Fruit fly (Drosophila melanogaster) Kc167 (cell line): ENCODE measurements around the gene CG5003.
"Not testable (repeated sequence)": the region's sequence is repeated elsewhere in the genome, so short reads cannot be mapped to it uniquely, and the experiment has no call there.

ENCODE experiments used
- Myc ChIP-seq: fragments of >200 bp; optimal IDR thresholded peaks from 2 replicates; lab custom pipeline; 2017; ENCODE audit warnings: missing external identifiers
- Sin3A ChIP-seq: fragments of >200 bp; optimal IDR thresholded peaks from 2 replicates; lab custom pipeline; 2018; ENCODE audit warnings: missing external identifiers
- h ChIP-seq: fragments of >200 bp; optimal IDR thresholded peaks from 3 replicates; lab custom pipeline; 2018; ENCODE audit warnings: missing external identifiers
- insv ChIP-seq: fragments of >200 bp; optimal IDR thresholded peaks from 3 replicates; lab custom pipeline; 2018; ENCODE audit warnings: missing external identifiers
- psq ChIP-seq: fragments of >200 bp; optimal IDR thresholded peaks from 2 replicates; lab custom pipeline; 2017; ENCODE audit warnings: missing external identifiers
- ttk ChIP-seq: sonication (Bioruptor generic); optimal IDR thresholded peaks from 2 replicates; lab custom pipeline; 2017; ENCODE audit warnings: missing external identifiers

The CG5003 gene

DNA sequence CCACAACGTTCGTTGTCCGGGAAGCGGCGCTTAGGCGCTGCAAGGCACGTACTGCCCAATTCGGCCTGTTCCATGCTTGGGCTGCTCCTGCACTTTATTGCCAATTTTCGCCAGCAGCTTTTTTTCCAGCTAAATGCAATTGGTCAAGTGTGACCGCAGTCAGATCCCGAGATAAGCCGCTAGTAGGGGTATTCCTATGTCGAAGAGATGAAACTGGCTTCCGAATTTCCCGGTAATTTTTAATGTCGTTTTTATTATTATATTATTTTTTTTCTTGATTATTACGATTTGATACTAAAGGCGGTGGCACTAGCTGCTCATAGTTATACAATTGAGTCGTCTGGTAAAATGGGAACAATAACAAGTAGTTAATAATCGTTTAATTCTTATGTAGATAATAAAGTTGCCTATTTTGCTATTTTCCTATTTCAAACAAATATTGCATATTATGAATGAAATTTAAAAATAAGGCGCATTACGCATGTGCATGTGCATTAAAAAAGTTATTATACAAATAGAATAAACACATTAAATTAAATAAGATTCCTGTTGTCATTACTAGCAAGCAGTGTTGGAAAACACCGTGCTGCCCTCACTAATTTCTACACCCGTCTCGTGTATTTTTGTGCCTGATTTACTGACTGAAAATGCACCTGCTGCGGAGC is at the start of gene CG5003, which contains the start of gene mRpS22:
CG5003 (minus strand) TSS at position 162 of the 665 bp plus-strand sequence.
mRpS22 (plus strand) TSS at position 554 of the 665 bp plus-strand sequence.
- TF ChIP-seq Myc (lab: Kevin White, UChicago) (no peak), ttk (lab: Kevin White, UChicago) (no peak), Sin3A (lab: Kevin White, UChicago) (no peak), insv (no peak), psq (no peak), h (lab: Kevin White, UChicago) (no peak)

DNA sequence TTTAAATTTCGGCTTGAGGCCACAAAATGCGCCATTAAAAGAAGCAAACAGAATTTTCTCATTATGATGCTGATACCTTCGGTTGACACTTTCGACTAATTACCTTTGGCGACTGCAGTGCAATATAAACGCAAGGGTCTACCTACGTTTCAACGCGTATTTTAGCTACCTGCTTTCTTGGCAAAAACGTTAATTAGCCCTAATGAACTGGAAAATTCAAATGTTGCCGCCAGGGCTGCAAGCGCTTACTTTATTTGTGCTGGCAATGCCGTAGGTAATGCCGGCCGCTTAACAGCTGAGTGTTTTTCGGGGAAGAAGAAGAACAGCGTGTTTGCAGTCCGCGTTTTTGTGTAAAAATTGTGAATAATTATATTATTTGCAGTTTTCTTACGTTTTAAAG is 46.8 kb upstream of the CG5003 start, which contains the start of the genes CG31131 and CG4849:
CG31131 (minus strand) TSS at position 101 of the 400 bp plus-strand sequence.
CG4849 (plus strand) TSS at position 297 of the 400 bp plus-strand sequence.
- not testable (repeated sequence) for TF ChIP-seq insv; psq; Myc (lab: Kevin White, UChicago)

dm6 chr3R:27960473-27960872 is 44.2 kb upstream of the CG5003 start, which contains the start of gene CG31253:
TSS of gene CG31253 (minus strand) at chr3R:27960573.
- TF ChIP-seq insv; Sin3A (lab: Kevin White, UChicago); h (lab: Kevin White, UChicago): not testable (repeated sequence)

dm6 chr3R:27959145-27959544 is 42.8 kb upstream of the CG5003 start, which contains the start of the genes CG42487 and CG4884:
TSS of gene CG42487 (minus strand) at chr3R:27959245.
TSS of gene CG4884 (minus strand) at chr3R:27959245.
- not testable (repeated sequence) for TF ChIP-seq h (lab: Kevin White, UChicago); Sin3A (lab: Kevin White, UChicago); insv

- TF ChIP-seq ttk (lab: Kevin White, UChicago) (no peak), h (lab: Kevin White, UChicago) (no peak), Myc (lab: Kevin White, UChicago) (no peak), Sin3A (lab: Kevin White, UChicago) (no peak), psq (no peak), insv (no peak)
These were observed 41.7 kb upstream of the CG5003 start for dm6 chr3R:27957967-27958366.

dm6 chr3R:27954533-27954932 is 38.2 kb upstream of the CG5003 start, which contains the start of gene Nep7:
TSS of gene Nep7 (plus strand) at chr3R:27954917.
- TF ChIP-seq ttk (lab: Kevin White, UChicago) (no peak), Sin3A (lab: Kevin White, UChicago) (no peak), insv (no peak), psq (no peak), Myc (lab: Kevin White, UChicago) (no peak), h (lab: Kevin White, UChicago) (no peak)

DNA sequence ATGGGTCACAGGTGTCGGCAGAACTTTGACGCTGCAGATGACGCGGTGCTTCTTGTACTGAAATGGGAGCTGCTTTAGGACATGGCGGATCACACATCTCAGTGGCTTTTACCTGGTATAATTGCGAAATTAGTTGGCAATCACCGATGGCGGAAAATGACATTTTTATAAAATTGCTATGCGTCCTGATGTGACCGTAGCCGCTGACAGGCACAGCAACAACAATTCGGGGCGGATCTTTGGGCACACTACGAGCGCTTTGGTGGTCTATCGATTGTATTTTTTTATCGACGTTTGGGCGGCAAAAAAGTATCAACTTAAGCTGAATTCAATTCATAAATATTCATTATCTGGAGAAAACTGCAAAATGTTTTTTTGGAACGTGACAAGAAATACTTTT is 37.6 kb upstream of the CG5003 start, which contains the start of gene CG4951:
CG4951 (minus strand) TSS at position 223 of the 400 bp plus-strand sequence.
- no peak for TF ChIP-seq Sin3A (lab: Kevin White, UChicago)
- TF ChIP-seq insv, result no peak
- no peak for TF ChIP-seq psq
- no peak for TF ChIP-seq h (lab: Kevin White, UChicago)
- TF ChIP-seq Myc (lab: Kevin White, UChicago), result no peak

DNA sequence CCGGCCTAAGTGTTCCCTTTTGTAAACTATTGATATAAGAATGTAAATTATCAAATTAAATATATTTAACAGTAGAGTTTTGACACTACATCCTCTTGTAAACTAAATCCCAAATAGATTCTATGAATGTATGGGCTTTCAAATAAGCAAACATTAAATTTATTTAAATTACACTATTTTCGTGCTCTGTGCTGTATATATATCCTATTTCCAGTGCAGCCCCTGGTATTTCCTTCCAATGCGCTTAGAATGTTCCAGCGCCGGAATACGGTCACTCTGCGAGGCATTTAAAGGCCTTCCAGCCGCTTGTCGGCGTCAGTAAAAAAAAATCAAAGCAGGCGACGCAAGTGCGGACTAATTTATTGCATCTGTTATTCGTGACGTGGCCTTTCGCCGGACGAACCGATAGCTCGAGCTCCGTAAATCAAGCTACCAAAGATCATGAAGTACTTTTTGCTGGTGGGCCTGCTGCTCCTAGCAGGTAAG is 32.1 kb upstream of the CG5003 start, which contains the start of gene Gp93:
Gp93 (plus strand) TSS at position 291 of the 486 bp plus-strand sequence.
- no peak for TF ChIP-seq psq
- no peak for TF ChIP-seq insv
- TF ChIP-seq Sin3A (lab: Kevin White, UChicago), result no peak
- no peak for TF ChIP-seq ttk (lab: Kevin White, UChicago)
- no peak for TF ChIP-seq h (lab: Kevin White, UChicago)
- no peak for TF ChIP-seq Myc (lab: Kevin White, UChicago)

DNA sequence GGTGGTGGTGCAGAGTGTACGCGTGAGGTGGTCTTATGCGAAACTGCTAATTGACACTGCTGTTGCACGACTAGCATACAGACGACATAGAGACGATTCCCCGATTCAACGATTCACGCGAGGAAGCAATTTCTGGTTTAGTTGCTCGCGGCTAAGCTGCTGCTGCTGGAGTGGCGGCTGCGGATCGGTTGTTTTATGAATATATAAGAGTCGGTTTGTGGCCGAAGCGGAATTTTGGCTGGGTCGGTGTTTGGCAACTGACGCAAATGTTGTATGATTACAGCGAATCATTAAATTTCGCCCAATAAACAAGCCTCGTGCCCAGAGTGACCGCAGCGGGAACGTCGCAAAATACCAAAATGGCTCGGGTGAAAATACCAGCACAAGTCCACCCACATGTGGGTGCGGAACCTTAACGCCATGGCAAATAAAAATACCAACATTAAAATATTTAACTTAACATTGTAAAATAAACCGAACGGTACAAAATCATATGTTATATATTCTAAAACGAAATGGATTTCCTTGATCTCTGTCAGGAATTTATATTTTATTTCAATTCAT is 31.4 kb upstream of the CG5003 start, which contains the start of gene mfrn:
mfrn (minus strand) TSS at position 340 of the 564 bp plus-strand sequence.
- no peak for TF ChIP-seq h (lab: Kevin White, UChicago)

DNA sequence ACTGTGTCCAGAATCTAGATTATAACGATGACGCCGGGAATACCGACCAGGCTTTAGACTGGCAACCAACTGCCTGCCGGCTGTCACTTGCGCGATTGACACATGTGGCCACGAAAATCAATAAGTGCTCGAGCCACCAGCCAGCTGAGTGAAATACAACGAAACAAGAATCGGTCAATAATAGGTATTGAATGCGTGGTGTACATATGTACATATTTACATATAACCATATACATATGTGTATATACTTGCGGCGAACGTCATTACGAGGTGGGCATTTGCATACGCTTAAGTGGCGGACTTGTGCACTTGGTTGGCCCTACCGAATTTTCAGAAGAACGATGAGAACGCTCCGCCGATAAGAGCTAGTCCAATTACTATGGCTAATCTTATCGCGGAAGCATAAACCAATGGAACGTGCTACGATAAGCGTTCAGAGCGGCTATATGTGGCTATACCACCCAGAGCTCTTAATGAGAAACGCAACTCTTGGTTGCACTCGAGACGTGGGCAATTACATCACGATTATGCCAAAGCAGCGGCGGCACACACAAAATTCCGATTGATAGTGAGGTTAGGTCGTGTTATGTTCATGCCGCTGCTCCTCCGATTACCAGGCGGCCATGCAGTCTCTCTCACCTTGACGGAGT is 30.4 kb upstream of the CG5003 start:
- no peak for TF ChIP-seq h (lab: Kevin White, UChicago)
- TF ChIP-seq ttk (lab: Kevin White, UChicago), result no peak
- no peak for TF ChIP-seq Myc (lab: Kevin White, UChicago)
- no peak for TF ChIP-seq insv
- TF ChIP-seq Sin3A (lab: Kevin White, UChicago), result no peak

DNA sequence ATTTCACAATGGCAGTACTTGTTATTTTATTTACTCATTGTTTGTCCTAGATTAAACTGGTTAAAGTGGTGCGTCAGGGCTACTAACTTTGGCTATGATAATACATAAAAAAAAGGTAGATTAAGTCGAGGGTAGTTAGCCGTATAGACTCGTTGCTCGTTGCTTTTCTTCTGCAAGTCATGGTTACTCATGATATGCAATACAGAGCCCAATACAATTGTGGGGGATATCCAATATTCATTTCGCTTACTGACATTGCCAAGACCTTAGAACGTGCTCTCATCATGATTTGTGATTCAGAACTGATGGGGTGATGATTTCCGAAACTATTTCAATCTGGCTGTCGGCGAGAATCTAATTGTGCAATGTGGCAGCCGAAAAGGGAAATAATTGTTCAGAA is 29.1 kb upstream of the CG5003 start:
- TF ChIP-seq h (lab: Kevin White, UChicago), result no peak
- no peak for TF ChIP-seq insv
- TF ChIP-seq ttk (lab: Kevin White, UChicago), result no peak
- no peak for TF ChIP-seq psq
- TF ChIP-seq Sin3A (lab: Kevin White, UChicago), result no peak
- TF ChIP-seq Myc (lab: Kevin White, UChicago), result no peak
